Worm (Caenorhabditis elegans): ENCODE results near the gene F49E12.8.

- TF ChIP-seq klf-2 (GFP tag; conservative IDR thresholded peaks at IDR 0.05) (no peak), flt-1 (GFP tag; IDR thresholded peaks at IDR 0.05) (no peak), tab-1 (GFP tag; IDR thresholded peaks at IDR 0.05) (0 out of 2 replicates have a peak, but pooled peaks have one; percentile 62), cog-1 (tag; optimal IDR thresholded peaks at IDR 0.05) (no peak), med-1 (GFP tag; optimal IDR thresholded peaks at IDR 0.05; ENCODE audit: insufficient read depth) (no peak), T22C8.4 (GFP tag; IDR thresholded peaks at IDR 0.05) (no peak), ztf-29 (GFP tag; IDR thresholded peaks at IDR 0.05) (no peak), ztf-23 (GFP tag; IDR thresholded peaks at IDR 0.05) (no peak), ref-1 (GFP tag; conservative IDR thresholded peaks at IDR 0.05) (no peak)
Measured at ce11 chrII:8360453-8360852, 33.7 kb downstream of the F49E12.8 start, which contains the start of gene M195.2.

Measured in whole organism, midembryonic.